Worm (Caenorhabditis elegans) whole organism, L3 larva: Measurements from ENCODE around the gene Y50D4C.5.

Source experiments
- ZK546.5 ChIP-seq: sonication (generic microtip); optimal IDR thresholded peaks from 2 replicates; lab custom pipeline; 2017; ENCODE audit warnings: missing biosample characterization, missing genetic modification characterization
- aly-2 ChIP-seq: fragments of 150-350 bp; optimal IDR thresholded peaks from 2 replicates; lab custom pipeline; 2014; ENCODE audit warnings: missing biosample characterization, missing genetic modification characterization
- ceh-16 ChIP-seq: sonication (generic microtip); optimal IDR thresholded peaks from 2 replicates; lab custom pipeline; 2017; ENCODE audit warnings: missing biosample characterization, missing genetic modification characterization
- ceh-82 ChIP-seq: fragments of 150-350 bp; optimal IDR thresholded peaks from 2 replicates; lab custom pipeline; 2014; ENCODE audit warnings: missing biosample characterization, missing genetic modification characterization
- ceh-9 ChIP-seq: sonication (generic microtip); optimal IDR thresholded peaks from 2 replicates; lab custom pipeline; 2018; ENCODE audit warnings: missing biosample characterization, missing genetic modification characterization
- daf-12 ChIP-seq: fragments of 150-350 bp; optimal IDR thresholded peaks from 2 replicates; lab custom pipeline; 2014; ENCODE audit warnings: missing biosample characterization, missing genetic modification reagents, missing genetic modification characterization
- egl-5 ChIP-seq: fragments of 150-350 bp; optimal IDR thresholded peaks from 2 replicates; lab custom pipeline; 2017; ENCODE audit warnings: missing biosample characterization, missing genetic modification reagents, missing genetic modification characterization, inconsistent platforms
- elt-2 ChIP-seq: sonication (generic microtip); optimal IDR thresholded peaks from 2 replicates; lab custom pipeline; 2016; ENCODE audit warnings: missing genetic modification reagents, mild to moderate bottlenecking, missing genetic modification characterization, missing compliant biosample characterization
- eor-1 ChIP-seq, 2 experiments: fragments of 150-350 bp; optimal IDR thresholded peaks; 2 replicates each; lab custom pipeline; 2014 to 2018; ENCODE audit warnings: missing biosample characterization in 2 of 2, missing genetic modification characterization in 2 of 2
- fkh-10 ChIP-seq: sonication (generic microtip); optimal IDR thresholded peaks from 2 replicates; lab custom pipeline; 2017; ENCODE audit warnings: missing biosample characterization, missing genetic modification reagents, missing genetic modification characterization
- fkh-2 ChIP-seq: fragments of 150-350 bp; optimal IDR thresholded peaks from 2 replicates; lab custom pipeline; 2014; ENCODE audit warnings: missing biosample characterization, missing genetic modification reagents, missing genetic modification characterization
- hmg-11 ChIP-seq: sonication (generic microtip); optimal IDR thresholded peaks from 2 replicates; lab custom pipeline; 2016; ENCODE audit warnings: missing genetic modification characterization, missing compliant biosample characterization
- jun-1 ChIP-seq: fragments of 150-350 bp; optimal IDR thresholded peaks from 2 replicates; lab custom pipeline; 2014; ENCODE audit warnings: missing biosample characterization, missing genetic modification reagents, missing genetic modification characterization
- lin-15B ChIP-seq: fragments of 150-350 bp; optimal IDR thresholded peaks from 2 replicates; lab custom pipeline; 2014; ENCODE audit warnings: missing biosample characterization, missing genetic modification characterization
- lin-39 ChIP-seq: fragments of 150-350 bp; optimal IDR thresholded peaks from 2 replicates; lab custom pipeline; 2018; ENCODE audit warnings: missing biosample characterization, missing genetic modification reagents, missing genetic modification characterization
- lsy-12 ChIP-seq: sonication (generic microtip); optimal IDR thresholded peaks from 2 replicates; lab custom pipeline; 2016; ENCODE audit warnings: mild to moderate bottlenecking, missing genetic modification characterization, missing compliant biosample characterization
- mdl-1 ChIP-seq: fragments of 150-350 bp; optimal IDR thresholded peaks from 2 replicates; lab custom pipeline; 2014; ENCODE audit warnings: missing biosample characterization, missing genetic modification characterization
- nfya-1 ChIP-seq: sonication (generic microtip); optimal IDR thresholded peaks from 2 replicates; lab custom pipeline; 2017; ENCODE audit warnings: missing genetic modification characterization, mild to moderate bottlenecking, missing compliant biosample characterization, antibody characterized with exemption, moderate library complexity; ENCODE audit not compliant: insufficient read depth
- nhr-11 ChIP-seq: fragments of 150-350 bp; optimal IDR thresholded peaks from 2 replicates; lab custom pipeline; 2014; ENCODE audit warnings: missing biosample characterization, missing genetic modification characterization
- nhr-23 ChIP-seq: fragments of 150-350 bp; optimal IDR thresholded peaks from 2 replicates; lab custom pipeline; 2014; ENCODE audit warnings: missing biosample characterization, missing genetic modification reagents, missing genetic modification characterization
- nhr-237 ChIP-seq: fragments of 150-350 bp; optimal IDR thresholded peaks from 2 replicates; lab custom pipeline; 2014; ENCODE audit warnings: missing biosample characterization, missing genetic modification characterization
- nhr-25 ChIP-seq: sonication (generic microtip); optimal IDR thresholded peaks from 2 replicates; lab custom pipeline; 2017; ENCODE audit warnings: missing biosample characterization, missing genetic modification characterization
- nhr-28 ChIP-seq: fragments of 150-350 bp; optimal IDR thresholded peaks from 2 replicates; lab custom pipeline; 2014; ENCODE audit warnings: missing biosample characterization, missing genetic modification characterization
- nhr-67 ChIP-seq: fragments of 150-350 bp; optimal IDR thresholded peaks from 2 replicates; lab custom pipeline; 2014; ENCODE audit warnings: missing biosample characterization, missing genetic modification characterization
- nhr-76 ChIP-seq: fragments of 150-350 bp; sonication (generic microtip); optimal IDR thresholded peaks from 5 replicates; lab custom pipeline; 2014; ENCODE audit warnings: missing biosample characterization, missing genetic modification characterization
- pha-4 ChIP-seq: fragments of 150-350 bp; optimal IDR thresholded peaks from 2 replicates; lab custom pipeline; 2014; ENCODE audit warnings: missing biosample characterization, missing genetic modification reagents, missing genetic modification characterization
- pqm-1 ChIP-seq: fragments of 150-350 bp; optimal IDR thresholded peaks from 2 replicates; lab custom pipeline; 2017; ENCODE audit warnings: missing biosample characterization, missing genetic modification characterization, inconsistent platforms
- sea-2 ChIP-seq: fragments of 150-350 bp; sonication (generic microtip); optimal IDR thresholded peaks from 4 replicates; lab custom pipeline; 2014; ENCODE audit warnings: missing biosample characterization, missing genetic modification reagents, missing genetic modification characterization
- snpc-4 ChIP-seq: fragments of 150-350 bp; optimal IDR thresholded peaks from 2 replicates; lab custom pipeline; 2014; ENCODE audit warnings: missing biosample characterization, missing genetic modification characterization
- tbx-2 ChIP-seq: sonication (generic microtip); optimal IDR thresholded peaks from 2 replicates; lab custom pipeline; 2016; ENCODE audit warnings: mild to moderate bottlenecking, missing genetic modification characterization, missing compliant biosample characterization
- unc-39 ChIP-seq: sonication (generic microtip); optimal IDR thresholded peaks from 4 replicates; lab custom pipeline; 2017; ENCODE audit warnings: missing biosample characterization, missing genetic modification characterization
- unc-62 ChIP-seq: fragments of 150-350 bp; sonication (generic microtip); optimal IDR thresholded peaks from 4 replicates; lab custom pipeline; 2014; ENCODE audit warnings: missing biosample characterization, missing genetic modification reagents, missing genetic modification characterization
- ztf-4 ChIP-seq: fragments of 150-350 bp; optimal IDR thresholded peaks from 2 replicates; lab custom pipeline; 2014; ENCODE audit warnings: missing biosample characterization, missing genetic modification characterization

Y50D4C.5 gene

DNA sequence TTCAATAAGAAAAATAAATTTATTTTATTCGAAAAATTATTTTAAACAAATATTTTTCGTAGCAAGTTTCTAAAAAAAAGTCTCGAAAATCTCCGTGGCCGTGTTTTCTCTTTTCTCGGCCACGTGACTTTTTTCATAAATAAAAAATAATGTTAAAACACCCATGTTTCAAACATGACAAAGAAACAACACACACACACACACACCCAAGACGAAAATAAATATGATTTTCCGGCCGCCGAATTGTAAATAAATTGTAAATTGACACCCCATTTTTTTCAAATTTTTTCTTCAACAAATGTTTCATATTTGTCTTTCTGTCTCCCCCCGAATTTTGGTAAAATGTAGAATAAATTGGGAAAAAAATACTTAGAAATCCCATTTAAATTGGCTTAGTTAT lies 25.7 kb downstream of the Y50D4C.5 start:
- TF ChIP-seq nhr-76 (tag; lab: Kevin White, UChicago) = no peak
- no peak for TF ChIP-seq ceh-82 (tag; lab: Kevin White, UChicago)
- TF ChIP-seq nhr-11 (tag; lab: Kevin White, UChicago) = no peak
- TF ChIP-seq hmg-11 = no peak
- peak; percentile 88 for TF ChIP-seq pha-4 (tag; lab: Kevin White, UChicago)
- TF ChIP-seq unc-62 (GFP tag; lab: Kevin White, UChicago) = no peak

DNA sequence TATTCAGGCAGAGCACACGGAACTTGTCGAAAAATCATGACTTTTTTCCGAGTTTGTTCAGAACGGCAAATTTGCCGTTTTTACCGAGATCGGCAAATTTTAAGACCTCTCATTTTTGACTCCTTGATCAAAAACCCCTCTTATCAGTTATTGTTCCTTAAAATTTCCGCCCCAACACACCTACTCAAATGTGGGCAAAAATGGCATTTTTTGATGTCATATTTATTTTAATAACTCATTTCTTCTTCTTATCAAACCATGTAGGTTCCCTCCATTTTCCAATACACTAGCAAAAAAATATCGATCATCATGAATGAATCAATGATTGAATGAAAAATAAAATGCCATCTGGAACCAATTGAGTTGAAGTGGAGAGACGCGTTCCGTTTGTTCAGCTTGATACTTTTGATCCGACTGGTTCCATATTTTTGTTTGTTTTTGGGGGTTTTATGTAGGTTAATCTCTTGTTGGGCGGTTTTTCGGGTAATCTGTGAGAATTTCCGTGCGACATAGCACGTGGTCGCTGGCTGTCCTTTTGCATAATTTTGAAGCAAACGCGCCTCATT lies 27.0 kb downstream of the Y50D4C.5 start:
- TF ChIP-seq elt-2 (tag; lab: Kevin White, UChicago) (peak; percentile 60), pqm-1 (tag; lab: Kevin White, UChicago) (peak; percentile 48), daf-12 (tag; lab: Kevin White, UChicago) (no peak), mdl-1 (tag; lab: Kevin White, UChicago) (no peak), nhr-28 (tag; lab: Kevin White, UChicago) (no peak)

DNA sequence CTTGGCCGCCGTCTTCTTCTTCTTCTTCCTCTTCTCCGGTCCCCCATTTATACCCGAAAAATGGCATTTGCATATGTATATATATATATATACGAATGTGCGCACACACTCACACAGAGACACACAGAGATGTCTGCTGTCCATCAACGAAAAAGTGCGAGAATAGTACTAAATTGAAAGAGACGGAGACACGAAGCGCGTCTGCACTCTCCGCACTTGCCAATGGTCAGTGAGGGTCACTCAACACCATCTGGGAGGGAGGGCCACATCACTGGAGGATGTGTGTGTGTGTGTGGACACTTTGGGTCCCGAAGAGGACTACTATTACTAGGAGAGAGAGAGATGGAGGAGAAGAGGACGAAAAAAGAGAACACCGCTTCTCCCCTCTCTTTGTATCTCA lies 28.4 kb downstream of the Y50D4C.5 start:
- TF ChIP-seq ceh-82 (tag; lab: Kevin White, UChicago) = no peak
- TF ChIP-seq tbx-2 (tag; lab: Kevin White, UChicago) = peak; percentile 11
- TF ChIP-seq fkh-10 (GFP tag; lab: Kevin White, UChicago) = peak; percentile 17
- peak; percentile 92 for TF ChIP-seq hmg-11
- no peak for TF ChIP-seq aly-2 (tag; lab: Kevin White, UChicago)
- no peak for TF ChIP-seq ceh-9 (tag; lab: Kevin White, UChicago)
- TF ChIP-seq egl-5 (tag; lab: Kevin White, UChicago) = peak; percentile 69
- TF ChIP-seq nfya-1 (tag; lab: Kevin White, UChicago) = peak; percentile 86
- peak; percentile 28 for TF ChIP-seq nhr-23
- TF ChIP-seq lin-39 (tag; lab: Kevin White, UChicago) = peak; percentile 87
- no peak for TF ChIP-seq ceh-16 (tag; lab: Kevin White, UChicago)
- peak; percentile 63 for TF ChIP-seq pha-4 (tag; lab: Kevin White, UChicago)
- TF ChIP-seq jun-1 (tag; lab: Kevin White, UChicago) = peak; percentile 5
- peak; percentile 45 for TF ChIP-seq lsy-12 (tag; lab: Kevin White, UChicago)
- peak; percentile 54 for TF ChIP-seq snpc-4 (tag; lab: Kevin White, UChicago)
- TF ChIP-seq lin-15B (tag; lab: Kevin White, UChicago) = peak; percentile 57
- TF ChIP-seq nhr-25 (tag; lab: Kevin White, UChicago) = peak; percentile 46

DNA sequence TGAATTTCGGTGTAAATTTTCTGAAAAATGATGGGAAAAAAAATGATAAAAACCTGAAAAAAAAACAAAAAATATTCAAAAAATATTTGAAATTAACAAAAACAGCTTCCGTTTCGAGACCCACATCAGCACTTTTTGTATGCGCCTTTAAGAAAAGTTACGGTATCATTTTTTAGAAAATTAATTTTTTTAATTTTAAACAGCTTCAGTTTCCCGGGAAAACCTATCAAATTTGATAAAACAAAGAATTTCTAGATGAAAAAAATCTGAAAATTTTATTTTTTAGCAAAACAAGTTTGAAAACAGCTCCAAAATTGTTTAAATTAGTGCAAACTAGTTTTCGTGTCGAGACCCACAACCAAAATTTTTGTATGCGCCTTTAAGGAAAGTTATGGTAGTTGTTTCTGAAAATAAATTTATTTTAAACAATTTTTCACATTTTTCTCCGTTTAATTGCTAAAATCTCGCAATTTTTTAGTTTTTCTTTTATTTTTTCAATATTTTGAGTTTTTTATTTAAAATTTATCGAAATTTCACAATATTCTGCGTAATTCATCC lies 34.5 kb downstream of the Y50D4C.5 start:
- TF ChIP-seq nfya-1 (tag; lab: Kevin White, UChicago) (no peak), ZK546.5 (no peak), nhr-28 (tag; lab: Kevin White, UChicago) (no peak), unc-39 (no peak), sea-2 (GFP tag; lab: Kevin White, UChicago) (no peak), jun-1 (tag; lab: Kevin White, UChicago) (no peak), fkh-10 (GFP tag; lab: Kevin White, UChicago) (no peak), unc-62 (GFP tag; lab: Kevin White, UChicago) (no peak), nhr-11 (tag; lab: Kevin White, UChicago) (no peak), ztf-4 (tag; lab: Kevin White, UChicago) (no peak), lsy-12 (tag; lab: Kevin White, UChicago) (no peak)

DNA sequence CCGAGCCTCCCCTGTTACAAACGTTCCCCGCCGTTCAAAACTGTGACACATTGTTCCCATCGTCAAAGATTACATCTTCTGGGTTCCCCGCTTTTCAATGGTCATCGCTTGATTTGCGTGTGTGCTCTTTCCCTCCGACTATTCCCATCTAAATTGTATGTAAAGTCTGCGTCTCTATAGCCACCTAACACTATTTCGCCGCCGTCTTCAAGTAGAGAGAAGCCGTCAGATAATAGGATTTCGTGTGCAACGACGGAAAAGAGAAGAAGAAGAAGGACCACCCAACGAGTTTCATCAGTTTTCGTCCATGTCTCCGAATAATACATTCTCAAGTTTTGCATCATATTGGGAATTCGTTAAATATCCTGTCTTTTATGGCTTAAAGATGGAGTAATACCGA lies 37.4 kb downstream of the Y50D4C.5 start:
- TF ChIP-seq ZK546.5 (no peak), aly-2 (tag; lab: Kevin White, UChicago) (no peak), nhr-67 (tag; lab: Kevin White, UChicago) (no peak), nhr-237 (tag; lab: Kevin White, UChicago) (no peak), hmg-11 (peak; percentile 49), nfya-1 (tag; lab: Kevin White, UChicago) (peak; percentile 52), unc-62 (GFP tag; lab: Kevin White, UChicago) (no peak), fkh-2 (tag; lab: Kevin White, UChicago) (no peak), fkh-10 (GFP tag; lab: Kevin White, UChicago) (peak; percentile 91), lin-39 (tag; lab: Kevin White, UChicago) (peak; percentile 21), lin-15B (tag; lab: Kevin White, UChicago) (no peak), ceh-9 (tag; lab: Kevin White, UChicago) (peak; percentile 55), eor-1 (tag; optimal IDR thresholded peaks at IDR 0.05; lab: Kevin White, UChicago) (no peak)
